Fruit fly (Drosophila melanogaster): Measurements from ENCODE around the gene CG3581.

The CG3581 gene

DNA sequence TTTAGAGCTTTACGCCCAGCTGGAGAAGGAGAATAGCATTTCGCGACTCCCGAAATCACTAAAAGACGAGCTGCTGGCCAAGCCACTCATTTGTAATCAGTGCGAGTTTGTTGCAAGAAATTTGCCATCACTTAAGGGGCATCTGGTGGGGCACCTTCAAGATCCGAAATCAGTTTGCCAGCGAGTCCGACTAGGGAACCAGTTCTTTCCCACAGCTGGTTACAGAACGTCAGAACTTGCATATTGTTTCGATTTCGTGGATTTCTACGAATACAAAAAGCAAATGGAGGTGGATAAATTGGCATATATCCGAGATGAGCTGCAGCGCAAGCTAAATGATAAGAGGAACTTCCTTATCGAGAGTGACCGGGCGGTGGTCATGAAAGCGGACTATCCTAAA lies 29.7 kb upstream of the CG3581 start (continued):
- no peak for TF ChIP-seq NC2β (GFP tag; optimal IDR thresholded peaks at IDR 0.05)
- no peak for TF ChIP-seq MTF-1 (GFP tag; optimal IDR thresholded peaks at IDR 0.05; ENCODE audit: borderline replicate concordance)
- TF ChIP-seq ase (GFP tag; IDR thresholded peaks at IDR 0.05), result no peak
- TF ChIP-seq vvl (GFP tag; IDR thresholded peaks at IDR 0.05), result no peak
- no peak for TF ChIP-seq CG4424 (GFP tag; optimal IDR thresholded peaks at IDR 0.05)
- TF ChIP-seq bcd (GFP tag; optimal IDR thresholded peaks at IDR 0.05), result no peak
- TF ChIP-seq vnd (GFP tag; IDR thresholded peaks at IDR 0.05; ENCODE audit: partially characterized antibody), result no peak
- no peak for TF ChIP-seq ken (GFP tag; IDR thresholded peaks at IDR 0.05)
- peak; percentile 6 for TF ChIP-seq Sry-δ (GFP tag; optimal IDR thresholded peaks at IDR 0.05)
- no peak for TF ChIP-seq CG15601 (tag; optimal IDR thresholded peaks at IDR 0.05)
- no peak for TF ChIP-seq Ravus (GFP tag; IDR thresholded peaks at IDR 0.05)
- TF ChIP-seq CG12219 (GFP tag; optimal IDR thresholded peaks at IDR 0.05), result no peak
- TF ChIP-seq CG4820 (GFP tag; optimal IDR thresholded peaks at IDR 0.05), result no peak
- no peak for TF ChIP-seq CG10654 (GFP tag; optimal IDR thresholded peaks at IDR 0.05)
- TF ChIP-seq Dll (GFP tag; IDR thresholded peaks at IDR 0.05; ENCODE audit: partially characterized antibody), result 0 out of 4 replicates have a peak, but pooled peaks have one; percentile 35
- TF ChIP-seq inv (GFP tag; IDR thresholded peaks at IDR 0.05; ENCODE audit: partially characterized antibody), result no peak
- TF ChIP-seq Meics (GFP tag; optimal IDR thresholded peaks at IDR 0.05), result no peak
- TF ChIP-seq pan (optimal IDR thresholded peaks at IDR 0.05), result no peak
- TF ChIP-seq pan (GFP tag; optimal IDR thresholded peaks at IDR 0.05 in 1 of 2, IDR thresholded peaks at IDR 0.05 in 1 of 2), result no peak
- TF ChIP-seq CG10267 (tag; optimal IDR thresholded peaks at IDR 0.05), result no peak
- no peak for TF ChIP-seq ash1 (GFP tag; optimal IDR thresholded peaks at IDR 0.05)
- no peak for TF ChIP-seq fru (optimal IDR thresholded peaks at IDR 0.05)
- TF ChIP-seq stwl (tag; optimal IDR thresholded peaks at IDR 0.05), result peak; percentile 42
- TF ChIP-seq CG11696 (GFP tag; IDR thresholded peaks at IDR 0.05), result no peak
- no peak for TF ChIP-seq lilli (GFP tag; optimal IDR thresholded peaks at IDR 0.05)
- no peak for TF ChIP-seq HLH3B (GFP tag; IDR thresholded peaks at IDR 0.05)
- TF ChIP-seq CoRest (tag; optimal IDR thresholded peaks at IDR 0.05), result no peak
- TF ChIP-seq schlank (tag; optimal IDR thresholded peaks at IDR 0.05), result no peak
- no peak for TF ChIP-seq CG17328 (GFP tag; IDR thresholded peaks at IDR 0.05)
- TF ChIP-seq Fer1 (GFP tag; optimal IDR thresholded peaks at IDR 0.05), result no peak
- peak; percentile 25; the same call in 1 of the 3 replicates for TF ChIP-seq knrl (GFP tag; IDR thresholded peaks at IDR 0.05; ENCODE audit: partially characterized antibody)
- no peak for TF ChIP-seq fd3F (GFP tag; optimal IDR thresholded peaks at IDR 0.05)
- no peak for TF ChIP-seq CG9876 (GFP tag; optimal IDR thresholded peaks at IDR 0.05)
- TF ChIP-seq CG12744 (GFP tag; optimal IDR thresholded peaks at IDR 0.05), result no peak
- peak; percentile 15; the same call in 1 of the 2 replicates for TF ChIP-seq CG13287 (GFP tag; IDR thresholded peaks at IDR 0.05; ENCODE audit: partially characterized antibody)
- TF ChIP-seq CG9437 (GFP tag; optimal IDR thresholded peaks at IDR 0.05), result no peak
- no peak for TF ChIP-seq z (GFP tag; IDR thresholded peaks at IDR 0.05)
- no peak for TF ChIP-seq Blimp-1 (GFP tag; optimal IDR thresholded peaks at IDR 0.05)
- TF ChIP-seq CG8478 (optimal IDR thresholded peaks at IDR 0.05), result no peak
- TF ChIP-seq CG4730 (GFP tag; IDR thresholded peaks at IDR 0.05), result no peak
- TF ChIP-seq Lhr (GFP tag; optimal IDR thresholded peaks at IDR 0.05), result no peak
- no peak for TF ChIP-seq Myb (GFP tag; optimal IDR thresholded peaks at IDR 0.05)

DNA sequence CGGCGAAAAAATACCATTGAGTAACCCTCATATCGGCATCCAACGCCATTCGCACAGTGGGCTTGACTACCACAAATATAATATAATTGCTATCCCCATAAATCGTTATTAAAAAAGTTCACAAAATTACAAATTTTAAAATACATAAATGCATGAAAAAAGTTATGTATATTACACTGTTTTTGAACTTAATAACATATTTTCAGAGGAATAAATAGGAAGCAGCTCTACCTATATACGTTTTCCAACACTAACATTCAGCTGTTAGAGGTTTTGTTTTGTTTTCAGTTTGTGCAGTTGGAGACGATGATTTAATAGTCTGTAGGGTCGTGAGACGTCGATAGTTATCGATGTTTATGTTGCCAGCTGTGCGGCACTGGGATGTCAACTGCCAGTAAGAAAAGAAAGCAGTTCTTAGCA lies 28.5 kb upstream of the CG3581 start, which contains the start of the genes Ino80 and Aptx:
Ino80 (minus strand) TSS at position 58 of the 420 bp plus-strand sequence.
Aptx (plus strand) TSS at position 360 of the 420 bp plus-strand sequence.
- TF ChIP-seq Asciz (GFP tag; optimal IDR thresholded peaks at IDR 0.05) (peak; percentile 80), CG12104 (GFP tag; optimal IDR thresholded peaks at IDR 0.05) (peak; percentile 84), CG17328 (GFP tag; IDR thresholded peaks at IDR 0.05) (peak; percentile 94), sna (GFP tag; IDR thresholded peaks at IDR 0.05; ENCODE audit: partially characterized antibody) (peak; percentile 86), CG9817 (tag; optimal IDR thresholded peaks at IDR 0.05) (peak; percentile 96), CG12942 (GFP tag; optimal IDR thresholded peaks at IDR 0.05) (peak; percentile 94), schlank (tag; optimal IDR thresholded peaks at IDR 0.05) (peak; percentile 59), Ravus (GFP tag; IDR thresholded peaks at IDR 0.05) (peak; percentile 84), Nf-YB (GFP tag; optimal IDR thresholded peaks at IDR 0.05) (peak; percentile 76), sob (GFP tag; IDR thresholded peaks at IDR 0.05) (peak; percentile 96), trem (tag; optimal IDR thresholded peaks at IDR 0.05) (peak; percentile 93), CG14050 (GFP tag; IDR thresholded peaks at IDR 0.05) (peak; percentile 91), chif (GFP tag; optimal IDR thresholded peaks at IDR 0.05) (peak; percentile 91 to 93), ase (GFP tag; IDR thresholded peaks at IDR 0.05) (peak; percentile 92), eve (GFP tag; optimal IDR thresholded peaks at IDR 0.05) (peak in 1 of 2 experiments; percentile 51)
